Worm (Caenorhabditis elegans): Measurements from ENCODE around the gene ssq-4.

ce11 chrIV:5063297-5063696, 47.0 kb downstream of the ssq-4 start:
- TF ChIP-seq ceh-82 (tag; optimal IDR thresholded peaks at IDR 0.05), result no peak
- TF ChIP-seq lir-3 (tag; optimal IDR thresholded peaks at IDR 0.05; ENCODE audit: poor library complexity), result no peak
- TF ChIP-seq ama-1 (optimal IDR thresholded peaks at IDR 0.05), result no peak

All from whole organism, L1 larva.